Fruit fly (Drosophila melanogaster) whole organism, prepupa: ENCODE measurements around the gene CG31465.

ENCODE experiments used
- CG10631 ChIP-seq: fragments of 200-800 bp; sonication (Bioruptor generic); optimal IDR thresholded peaks from 2 replicates; lab custom pipeline; 2016; ENCODE audit warnings: missing biosample characterization, missing genetic modification characterization
- CG10669 ChIP-seq: fragments of 200-800 bp; sonication (Bioruptor generic); optimal IDR thresholded peaks from 3 replicates; lab custom pipeline; 2018; ENCODE audit warnings: missing biosample characterization, mild to moderate bottlenecking, missing genetic modification characterization, moderate library complexity
- CG11762 ChIP-seq: fragments of 200-800 bp; sonication (Bioruptor generic); optimal IDR thresholded peaks from 3 replicates; lab custom pipeline; 2016; ENCODE audit warnings: missing biosample characterization, missing genetic modification characterization; ENCODE audit not compliant: insufficient read depth
- CG11902 ChIP-seq: fragments of 200-800 bp; sonication (Bioruptor generic); optimal IDR thresholded peaks from 3 replicates; lab custom pipeline; 2016; ENCODE audit warnings: missing biosample characterization, missing genetic modification characterization
- CG15336 ChIP-seq: fragments of 200-800 bp; sonication (Bioruptor generic); IDR thresholded peaks from 2 replicates; pipeline ENCODE4 v1.3.6; 2022; ENCODE audit warnings: missing biosample characterization, missing genetic modification characterization
- CG1621 ChIP-seq: fragments of 200-800 bp; sonication (Bioruptor generic); optimal IDR thresholded peaks from 3 replicates; lab custom pipeline; 2018; ENCODE audit warnings: missing biosample characterization, mild to moderate bottlenecking, missing genetic modification characterization
- CG16779 ChIP-seq: fragments of 200-800 bp; sonication (Bioruptor generic); optimal IDR thresholded peaks from 3 replicates; lab custom pipeline; 2017; ENCODE audit warnings: missing biosample characterization, mild to moderate bottlenecking, missing genetic modification characterization
- CG3032 ChIP-seq: fragments of 200-800 bp; optimal IDR thresholded peaks from 2 replicates; lab custom pipeline; 2019; ENCODE audit warnings: missing biosample characterization, mild to moderate bottlenecking, missing genetic modification characterization, moderate library complexity
- CG32006 ChIP-seq: fragments of 200-800 bp; sonication (Bioruptor generic); optimal IDR thresholded peaks from 3 replicates; lab custom pipeline; 2017; ENCODE audit warnings: missing biosample characterization, mild to moderate bottlenecking, missing genetic modification characterization
- CG3919 ChIP-seq: fragments of 200-800 bp; sonication (Bioruptor generic); optimal IDR thresholded peaks from 3 replicates; lab custom pipeline; 2016; ENCODE audit warnings: missing biosample characterization, missing genetic modification characterization
- CG4318 ChIP-seq: fragments of 200-800 bp; sonication (Bioruptor generic); optimal IDR thresholded peaks from 3 replicates; lab custom pipeline; 2017; ENCODE audit warnings: missing biosample characterization, mild to moderate bottlenecking, missing genetic modification characterization
- CG6163 ChIP-seq: fragments of 200-800 bp; sonication (Bioruptor generic); IDR thresholded peaks from 3 replicates; pipeline ENCODE4 v1.3.6; 2022; ENCODE audit warnings: missing biosample characterization, missing genetic modification characterization
- CG6276 ChIP-seq: fragments of 200-800 bp; sonication (Bioruptor generic); optimal IDR thresholded peaks from 2 replicates; lab custom pipeline; 2017; ENCODE audit warnings: missing biosample characterization, mild to moderate bottlenecking, missing genetic modification characterization
- CG6808 ChIP-seq: fragments of 200-800 bp; sonication (Bioruptor generic); optimal IDR thresholded peaks from 3 replicates; lab custom pipeline; 2017; ENCODE audit warnings: missing biosample characterization, missing genetic modification characterization, mild to moderate bottlenecking, moderate library complexity, missing genetic modification reagents
- CG7368 ChIP-seq: fragments of 200-800 bp; sonication (Bioruptor generic); optimal IDR thresholded peaks from 3 replicates; lab custom pipeline; 2016; ENCODE audit warnings: missing biosample characterization, missing genetic modification characterization
- CG8632 ChIP-seq: fragments of 200-800 bp; sonication (Bioruptor generic); optimal IDR thresholded peaks from 3 replicates; lab custom pipeline; 2016; ENCODE audit warnings: missing biosample characterization, missing genetic modification characterization
- CG9139 ChIP-seq: fragments of 200-800 bp; sonication (Bioruptor generic); optimal IDR thresholded peaks from 3 replicates; lab custom pipeline; 2017; ENCODE audit warnings: missing biosample characterization, mild to moderate bottlenecking, missing genetic modification characterization
- Eip78C ChIP-seq: fragments of 200-800 bp; sonication (Bioruptor generic); peaks from one replicate; lab custom pipeline; 2016; ENCODE audit warnings: missing biosample characterization, missing genetic modification characterization
- Ets21C ChIP-seq: fragments of 200-800 bp; sonication (Bioruptor generic); optimal IDR thresholded peaks from 3 replicates; lab custom pipeline; 2016; ENCODE audit warnings: missing biosample characterization, missing genetic modification characterization
- Ets96B ChIP-seq: fragments of 200-800 bp; optimal IDR thresholded peaks from 2 replicates; lab custom pipeline; 2019; ENCODE audit warnings: missing biosample characterization, mild to moderate bottlenecking, missing genetic modification characterization, moderate library complexity
- Gug ChIP-seq: fragments of 200-800 bp; sonication (Bioruptor generic); IDR thresholded peaks from 2 replicates; pipeline ENCODE4 v1.3.6; 2022; ENCODE audit warnings: missing biosample characterization, missing genetic modification characterization
- Hr38 ChIP-seq: sonication (Bioruptor generic); optimal IDR thresholded peaks from 2 replicates; lab custom pipeline; 2016; ENCODE audit warnings: missing biosample characterization, missing genetic modification characterization
- Lpt ChIP-seq: fragments of 200-800 bp; sonication (Bioruptor generic); optimal IDR thresholded peaks from 3 replicates; lab custom pipeline; 2016; ENCODE audit warnings: missing biosample characterization, missing genetic modification characterization
- Met ChIP-seq: fragments of 200-800 bp; sonication (Bioruptor generic); optimal IDR thresholded peaks from 3 replicates; lab custom pipeline; 2016; ENCODE audit warnings: missing biosample characterization, missing genetic modification characterization
- OdsH ChIP-seq: fragments of 200-800 bp; sonication (Bioruptor generic); optimal IDR thresholded peaks from 3 replicates; lab custom pipeline; 2016; ENCODE audit warnings: missing biosample characterization, missing genetic modification characterization
- Smox ChIP-seq: fragments of 200-800 bp; sonication (Bioruptor generic); optimal IDR thresholded peaks from 3 replicates; lab custom pipeline; 2016; ENCODE audit warnings: missing biosample characterization, missing genetic modification characterization
- Sox102F ChIP-seq: fragments of 200-800 bp; sonication (Bioruptor generic); optimal IDR thresholded peaks from 2 replicates; lab custom pipeline; 2016; ENCODE audit warnings: missing biosample characterization, mild to moderate bottlenecking, missing genetic modification characterization
- Sox15 ChIP-seq: fragments of 200-800 bp; sonication (Bioruptor generic); optimal IDR thresholded peaks from 3 replicates; lab custom pipeline; 2016; ENCODE audit warnings: missing biosample characterization, missing genetic modification characterization
- achi ChIP-seq: fragments of 200-800 bp; sonication (Bioruptor generic); optimal IDR thresholded peaks from 3 replicates; lab custom pipeline; 2016; ENCODE audit warnings: missing biosample characterization, missing genetic modification characterization
- cyc ChIP-seq: fragments of 200-800 bp; sonication (Bioruptor generic); optimal IDR thresholded peaks from 3 replicates; lab custom pipeline; 2016; ENCODE audit warnings: missing biosample characterization, missing genetic modification characterization
- dac ChIP-seq: fragments of 200-800 bp; sonication (Bioruptor generic); optimal IDR thresholded peaks from 2 replicates; lab custom pipeline; 2017; ENCODE audit warnings: missing biosample characterization, mild to moderate bottlenecking, missing genetic modification characterization
- dsx ChIP-seq: fragments of 200-800 bp; optimal IDR thresholded peaks from 3 replicates; lab custom pipeline; 2019; ENCODE audit warnings: missing biosample characterization, mild to moderate bottlenecking, missing genetic modification characterization, moderate library complexity; ENCODE audit not compliant: poor library complexity, severe bottlenecking
- eg ChIP-seq: fragments of 200-800 bp; sonication (Bioruptor generic); IDR thresholded peaks from 3 replicates; pipeline ENCODE4 v1.3.6; 2022; ENCODE audit warnings: missing biosample characterization, missing genetic modification characterization
- esn ChIP-seq: fragments of 200-800 bp; sonication (Bioruptor generic); optimal IDR thresholded peaks from 2 replicates; lab custom pipeline; 2016; ENCODE audit warnings: missing biosample characterization, mild to moderate bottlenecking, missing genetic modification characterization, moderate library complexity
- fd59A ChIP-seq: fragments of 200-800 bp; sonication (Bioruptor generic); optimal IDR thresholded peaks from 2 replicates; lab custom pipeline; 2017; ENCODE audit warnings: missing biosample characterization, mild to moderate bottlenecking, missing genetic modification characterization, missing genetic modification reagents
- fd85E ChIP-seq: fragments of 200-800 bp; sonication (Bioruptor generic); optimal IDR thresholded peaks from 3 replicates; lab custom pipeline; 2016; ENCODE audit warnings: missing biosample characterization, missing genetic modification characterization
- lz ChIP-seq: fragments of 200-800 bp; sonication (Bioruptor generic); optimal IDR thresholded peaks from 3 replicates; lab custom pipeline; 2016; ENCODE audit warnings: missing biosample characterization, missing genetic modification characterization
- net ChIP-seq: fragments of 200-800 bp; sonication (Bioruptor generic); optimal IDR thresholded peaks from 3 replicates; lab custom pipeline; 2016; ENCODE audit warnings: missing biosample characterization, missing genetic modification characterization
- pdm3 ChIP-seq: fragments of 200-800 bp; sonication (Bioruptor generic); optimal IDR thresholded peaks from 3 replicates; lab custom pipeline; 2016; ENCODE audit warnings: missing biosample characterization, missing genetic modification characterization
- salr ChIP-seq, 2 experiments: fragments of 200-800 bp; sonication (Bioruptor generic); optimal IDR thresholded peaks; 3 replicates each; lab custom pipeline; 2016 to 2018; ENCODE audit warnings: missing biosample characterization in 2 of 2, missing genetic modification characterization in 2 of 2, mild to moderate bottlenecking in 1 of 2
- spab ChIP-seq: fragments of 200-800 bp; sonication (Bioruptor generic); optimal IDR thresholded peaks from 2 replicates; lab custom pipeline; 2017; ENCODE audit warnings: missing biosample characterization, mild to moderate bottlenecking, missing genetic modification characterization, missing genetic modification reagents
- ss ChIP-seq, 2 experiments: fragments of 200-800 bp; sonication (Bioruptor generic); optimal IDR thresholded peaks; 2 replicates in 1 of 2; 3 replicates in 1 of 2; lab custom pipeline; 2017 to 2018; ENCODE audit warnings: mild to moderate bottlenecking in 2 of 2, missing biosample characterization in 2 of 2, missing genetic modification characterization in 2 of 2, moderate library complexity in 1 of 2
- svp ChIP-seq: fragments of 200-800 bp; sonication (Bioruptor generic); peaks from one replicate; lab custom pipeline; 2016; ENCODE audit warnings: missing biosample characterization, missing genetic modification characterization
- topi ChIP-seq: fragments of 200-800 bp; sonication (Bioruptor generic); optimal IDR thresholded peaks from 3 replicates; lab custom pipeline; 2016; ENCODE audit warnings: missing biosample characterization, missing genetic modification characterization
- vri ChIP-seq: fragments of 200-800 bp; sonication (Bioruptor generic); optimal IDR thresholded peaks from 3 replicates; lab custom pipeline; 2016; ENCODE audit warnings: missing biosample characterization, mild to moderate bottlenecking, missing genetic modification characterization

CG31465 gene

DNA sequence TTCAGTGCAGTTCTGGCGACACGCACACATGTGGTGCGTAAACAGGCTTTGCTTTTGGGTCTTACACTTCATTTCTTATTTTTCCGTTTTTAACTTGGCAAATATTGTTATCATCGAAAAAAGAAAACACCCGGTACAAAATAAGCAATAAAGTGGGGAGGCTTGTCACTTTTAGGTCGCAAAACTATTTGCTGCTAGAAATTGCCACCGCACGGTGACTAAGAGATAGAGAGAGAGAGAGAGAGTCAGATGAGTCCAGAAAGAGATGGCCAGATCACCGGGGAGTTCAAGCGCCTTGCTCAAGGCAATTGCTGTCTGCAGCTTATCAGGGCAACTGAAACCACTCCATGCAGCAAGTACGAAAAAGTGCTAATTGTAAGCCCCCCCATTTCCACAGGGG lies 10.1 kb downstream of the CG31465 start:
- peak; percentile 18 for TF ChIP-seq CG6276 (GFP tag; lab: Kevin White, UChicago)
- no peak for TF ChIP-seq fd85E (GFP tag; lab: Kevin White, UChicago)
- peak; percentile 1 for TF ChIP-seq CG16779 (tag; lab: Kevin White, UChicago)
- peak; percentile 74 for TF ChIP-seq svp (GFP tag; lab: Kevin White, UChicago)
- no peak for TF ChIP-seq Lpt (GFP tag; lab: Kevin White, UChicago)
- no peak for TF ChIP-seq cyc (GFP tag; lab: Kevin White, UChicago)
- TF ChIP-seq CG6808, result peak; percentile 8
- TF ChIP-seq CG6163 (GFP tag; lab: Robert Waterston, UW), result peak; percentile 17; the same call in 1 of the 3 replicates
- TF ChIP-seq CG11762 (GFP tag; lab: Kevin White, UChicago), result no peak
- peak; percentile 13 for TF ChIP-seq esn (GFP tag; lab: Kevin White, UChicago)
- no peak for TF ChIP-seq OdsH (GFP tag; lab: Kevin White, UChicago)
- no peak for TF ChIP-seq lz (GFP tag; lab: Kevin White, UChicago)
- peak; percentile 50; the same call in 1 of the 3 replicates for TF ChIP-seq eg

DNA sequence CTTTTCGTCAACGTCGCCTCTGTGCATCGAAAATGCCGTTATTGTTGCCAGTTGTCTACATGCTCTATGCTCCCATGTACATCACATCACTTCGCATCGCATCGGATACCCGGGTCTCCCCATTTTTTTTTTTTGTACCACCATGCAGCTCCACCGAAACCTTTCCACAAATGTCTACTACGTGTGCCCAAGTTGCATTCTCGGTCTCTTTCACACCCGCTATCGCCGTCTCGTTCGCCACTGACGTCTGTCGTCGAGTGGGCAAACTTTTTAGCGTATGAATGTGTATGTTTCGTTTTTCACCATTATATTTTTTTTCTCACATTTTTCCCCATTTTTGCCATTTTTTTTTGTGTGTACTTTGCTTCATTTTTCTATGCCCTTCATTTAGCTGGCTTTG lies 11.8 kb downstream of the CG31465 start:
- TF ChIP-seq esn (GFP tag; lab: Kevin White, UChicago) (no peak), eg (peak; percentile 25; the same call in 2 of the 3 replicates), vri (no peak), svp (GFP tag; lab: Kevin White, UChicago) (peak; percentile 32), pdm3 (GFP tag; lab: Kevin White, UChicago) (no peak), dsx (peak; percentile 17), CG6808 (peak; percentile 17), Lpt (GFP tag; lab: Kevin White, UChicago) (no peak), Eip78C (GFP tag; lab: Kevin White, UChicago) (peak; percentile 55), topi (GFP tag; lab: Kevin White, UChicago) (no peak), CG6163 (GFP tag; lab: Robert Waterston, UW) (peak; percentile 56; the same call in 2 of the 3 replicates), CG10669 (GFP tag; lab: Kevin White, UChicago) (no peak), ss (GFP tag; optimal IDR thresholded peaks at IDR 0.05; lab: Kevin White, UChicago) (peak in 1 of 2 experiments; percentile 53), CG10631 (GFP tag; lab: Kevin White, UChicago) (no peak), Met (GFP tag; lab: Kevin White, UChicago) (no peak), CG1621 (tag; lab: Kevin White, UChicago) (peak; percentile 21), CG32006 (GFP tag; lab: Kevin White, UChicago) (peak; percentile 11), Hr38 (GFP tag; lab: Kevin White, UChicago) (no peak), CG6276 (GFP tag; lab: Kevin White, UChicago) (no peak), spab (GFP tag; lab: Kevin White, UChicago) (peak; percentile 36)

DNA sequence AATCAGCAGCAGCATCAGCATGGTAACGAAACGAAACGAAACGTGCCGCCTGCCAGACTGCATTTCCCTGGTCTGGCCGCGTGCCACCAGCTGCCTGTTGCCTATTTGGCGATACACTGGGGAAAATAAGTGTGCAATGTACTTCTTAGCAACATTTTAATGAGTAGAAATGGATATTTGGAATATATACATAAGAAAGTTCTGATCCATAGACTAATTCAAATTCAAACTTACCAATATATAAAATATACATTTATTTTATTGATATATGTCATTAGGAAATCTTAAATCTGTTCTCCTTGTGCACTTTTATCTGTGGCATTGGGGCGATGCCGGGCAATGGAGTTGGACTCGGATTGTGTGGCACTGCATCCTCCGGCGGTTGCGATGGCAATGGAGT lies 13.3 kb downstream of the CG31465 start:
- TF ChIP-seq vri (no peak), CG4318 (GFP tag; lab: Kevin White, UChicago) (peak; percentile 89), pdm3 (GFP tag; lab: Kevin White, UChicago) (peak; percentile 69), CG16779 (tag; lab: Kevin White, UChicago) (peak; percentile 70), achi (GFP tag; lab: Kevin White, UChicago) (peak; percentile 84), Sox102F (GFP tag; lab: Kevin White, UChicago) (no peak), ss (GFP tag; optimal IDR thresholded peaks at IDR 0.05; lab: Kevin White, UChicago) (peak; percentile 79 to 80), Ets21C (no peak), svp (GFP tag; lab: Kevin White, UChicago) (peak; percentile 64), CG3919 (GFP tag; lab: Kevin White, UChicago) (peak; percentile 81), spab (GFP tag; lab: Kevin White, UChicago) (peak; percentile 79), dac (GFP tag; lab: Kevin White, UChicago) (peak; percentile 81), CG6163 (GFP tag; lab: Robert Waterston, UW) (peak; percentile 88), CG32006 (GFP tag; lab: Kevin White, UChicago) (peak; percentile 96), fd59A (peak; percentile 73), CG11902 (GFP tag; lab: Kevin White, UChicago) (no peak), lz (GFP tag; lab: Kevin White, UChicago) (peak; percentile 22), net (GFP tag; lab: Kevin White, UChicago) (peak; percentile 76), salr (GFP tag; optimal IDR thresholded peaks at IDR 0.05; lab: Kevin White, UChicago) (peak; percentile 36 to 88), CG15336 (GFP tag; lab: Robert Waterston, UW) (peak; percentile 92), CG3032 (peak; percentile 83), OdsH (GFP tag; lab: Kevin White, UChicago) (peak; percentile 80), CG10631 (GFP tag; lab: Kevin White, UChicago) (peak; percentile 88), Smox (GFP tag; lab: Kevin White, UChicago) (no peak), Ets96B (tag; lab: Kevin White, UChicago) (peak; percentile 88), Sox15 (peak; percentile 15), fd85E (GFP tag; lab: Kevin White, UChicago) (no peak), CG7368 (GFP tag; lab: Kevin White, UChicago) (peak; percentile 12), eg (peak; percentile 88), CG9139 (peak; percentile 35), Gug (GFP tag; lab: Robert Waterston, UW) (peak; percentile 86), CG8632 (peak; percentile 58)
